Worm (Caenorhabditis elegans) whole organism, L4 larva: ENCODE data around the gene K08E5.5.
A peak's percentile ranks its signal among the peaks of the same experiment; 100 is the strongest.

Experiments used
- D1046.2 ChIP-seq: fragments of 200-800 bp; sonication (Bioruptor generic); IDR thresholded peaks from 2 replicates; pipeline ENCODE4 v1.3.6; 2022; ENCODE audit warnings: missing genetic modification characterization, missing compliant biosample characterization
- F44E2.7 ChIP-seq: fragments of 200-800 bp; sonication (Bioruptor generic); IDR thresholded peaks from 2 replicates; pipeline ENCODE4 v2.1.2; 2022; ENCODE audit warnings: missing genetic modification characterization, missing compliant biosample characterization
- F49E8.2 ChIP-seq: sonication (generic microtip); optimal IDR thresholded peaks from 2 replicates; lab custom pipeline; 2016; ENCODE audit warnings: missing compliant biosample characterization, mild to moderate bottlenecking, missing genetic modification characterization, borderline replicate concordance
- T20F7.1 ChIP-seq: fragments of 200-800 bp; sonication (Bioruptor generic); optimal IDR thresholded peaks from 2 replicates; lab custom pipeline; 2018; ENCODE audit warnings: mild to moderate bottlenecking, missing genetic modification characterization, missing compliant biosample characterization
- T26A8.4 ChIP-seq: fragments of 200-800 bp; sonication (Bioruptor generic); IDR thresholded peaks from 2 replicates; pipeline ENCODE4 v1.3.6; 2022; ENCODE audit warnings: missing genetic modification characterization, missing compliant biosample characterization
- Y48G9A.11 ChIP-seq: fragments of 200-800 bp; sonication (Bioruptor generic); IDR thresholded peaks from 2 replicates; pipeline ENCODE4 v1.3.6; 2022; ENCODE audit warnings: missing genetic modification reagents, missing genetic modification characterization, missing compliant biosample characterization
- Y75B8A.6 ChIP-seq: fragments of 200-800 bp; sonication (Bioruptor generic); IDR thresholded peaks from 2 replicates; pipeline ENCODE4 v1.3.6; 2022; ENCODE audit warnings: missing genetic modification reagents, missing genetic modification characterization, missing compliant biosample characterization
- ZK337.2 ChIP-seq: fragments of 200-800 bp; sonication (Bioruptor generic); IDR thresholded peaks from 2 replicates; pipeline ENCODE4 v1.3.6; 2022; ENCODE audit warnings: missing genetic modification reagents, missing genetic modification characterization, missing compliant biosample characterization
- ZK546.5 ChIP-seq, 2 experiments: sonication (generic microtip); optimal IDR thresholded peaks; 2 replicates each; lab custom pipeline; 2017; ENCODE audit warnings: missing biosample characterization in 2 of 2, missing genetic modification characterization in 2 of 2
- arid-1 ChIP-seq: fragments of 200-800 bp; sonication (Bioruptor generic); conservative IDR thresholded peaks from 2 replicates; pipeline ENCODE4 v1.3.6; 2022; ENCODE audit warnings: missing genetic modification reagents, missing genetic modification characterization, missing compliant biosample characterization
- ceh-32 ChIP-seq: sonication (generic microtip); optimal IDR thresholded peaks from 2 replicates; lab custom pipeline; 2016; ENCODE audit warnings: mild to moderate bottlenecking, missing genetic modification characterization, missing compliant biosample characterization; ENCODE audit not compliant: poor library complexity
- cey-2 ChIP-seq: sonication (generic microtip); optimal IDR thresholded peaks from 3 replicates; lab custom pipeline; 2017; ENCODE audit warnings: missing genetic modification characterization, mild to moderate bottlenecking, missing compliant biosample characterization, antibody characterized with exemption, borderline replicate concordance; ENCODE audit not compliant: insufficient read depth
- daf-12 ChIP-seq: fragments of 150-350 bp; optimal IDR thresholded peaks from 2 replicates; lab custom pipeline; 2014; ENCODE audit warnings: missing biosample characterization, missing genetic modification reagents, missing genetic modification characterization
- daf-16 ChIP-seq, 3 experiments: sonication (generic microtip); optimal IDR thresholded peaks; 2 replicates each; lab custom pipeline; 2016 to 2017; ENCODE audit warnings: missing genetic modification characterization in 3 of 3, missing genetic modification reagents in 3 of 3, mild to moderate bottlenecking in 2 of 3, missing compliant biosample characterization in 2 of 3, missing biosample characterization in 1 of 3, moderate library complexity in 1 of 3
- dmd-6 ChIP-seq: fragments of 200-800 bp; sonication (Bioruptor generic); IDR thresholded peaks from 2 replicates; pipeline ENCODE4 v1.3.6; 2022; ENCODE audit warnings: missing genetic modification reagents, missing genetic modification characterization, missing compliant biosample characterization
- dmd-8 ChIP-seq: fragments of 200-800 bp; sonication (Bioruptor generic); IDR thresholded peaks from 2 replicates; pipeline ENCODE4 v1.3.6; 2022; ENCODE audit warnings: missing genetic modification characterization, missing compliant biosample characterization
- dpl-1 ChIP-seq: fragments of 150-350 bp; optimal IDR thresholded peaks from 2 replicates; lab custom pipeline; 2014; ENCODE audit warnings: missing biosample characterization, missing genetic modification reagents, missing genetic modification characterization
- dve-1 ChIP-seq: sonication (generic microtip); optimal IDR thresholded peaks from 2 replicates; lab custom pipeline; 2017; ENCODE audit warnings: antibody characterized with exemption, mild to moderate bottlenecking, missing genetic modification characterization, missing compliant biosample characterization; ENCODE audit not compliant: insufficient read depth
- egl-43 ChIP-seq: fragments of 200-800 bp; sonication (Bioruptor generic); IDR thresholded peaks from 2 replicates; pipeline ENCODE4 v1.3.6; 2022; ENCODE audit warnings: missing genetic modification reagents, missing genetic modification characterization, missing compliant biosample characterization
- hlh-11 ChIP-seq: fragments of 200-800 bp; sonication (Bioruptor generic); optimal IDR thresholded peaks from 2 replicates; lab custom pipeline; 2018; ENCODE audit warnings: mild to moderate bottlenecking, missing genetic modification characterization, missing compliant biosample characterization
- hmg-1.1 ChIP-seq: fragments of 200-800 bp; sonication (Bioruptor generic); IDR thresholded peaks from 2 replicates; pipeline ENCODE4 v1.3.6; 2022; ENCODE audit warnings: missing genetic modification reagents, missing genetic modification characterization, missing compliant biosample characterization
- lin-29 ChIP-seq: fragments of 200-800 bp; sonication (Bioruptor generic); IDR thresholded peaks from 2 replicates; pipeline ENCODE4 v1.3.6; 2022; ENCODE audit warnings: missing genetic modification reagents, missing genetic modification characterization, missing compliant biosample characterization
- lin-38 ChIP-seq: fragments of 200-800 bp; sonication (Bioruptor generic); IDR thresholded peaks from 2 replicates; pipeline ENCODE4 v1.3.6; 2022; ENCODE audit warnings: missing genetic modification reagents, missing genetic modification characterization, missing compliant biosample characterization
- lin-39 ChIP-seq: fragments of 150-350 bp; optimal IDR thresholded peaks from 2 replicates; lab custom pipeline; 2014; ENCODE audit warnings: missing biosample characterization, missing genetic modification reagents, missing genetic modification characterization
- madf-5 ChIP-seq, 2 experiments: fragments of 200-800 bp; sonication (Bioruptor generic); IDR thresholded peaks; 2 replicates each; pipeline ENCODE4 v1.3.6; 2022; ENCODE audit warnings: missing compliant biosample characterization in 2 of 2, missing genetic modification characterization in 2 of 2
- madf-9 ChIP-seq: fragments of 200-800 bp; sonication (Bioruptor generic); conservative IDR thresholded peaks from 2 replicates; pipeline ENCODE4 v1.3.6; 2022; ENCODE audit warnings: missing genetic modification reagents, missing genetic modification characterization, missing compliant biosample characterization
- mdt-29 ChIP-seq: fragments of 200-800 bp; sonication (Bioruptor generic); IDR thresholded peaks from 2 replicates; pipeline ENCODE4 v1.3.6; 2022; ENCODE audit warnings: missing genetic modification reagents, missing genetic modification characterization, missing compliant biosample characterization
- nhr-102 ChIP-seq: sonication (generic microtip); optimal IDR thresholded peaks from 2 replicates; lab custom pipeline; 2016; ENCODE audit warnings: mild to moderate bottlenecking, missing genetic modification characterization, moderate library complexity, missing compliant biosample characterization
- nhr-25 ChIP-seq: sonication (generic microtip); optimal IDR thresholded peaks from 2 replicates; lab custom pipeline; 2017; ENCODE audit warnings: missing genetic modification characterization, mild to moderate bottlenecking, missing compliant biosample characterization, antibody characterized with exemption, moderate library complexity, borderline replicate concordance; ENCODE audit not compliant: insufficient read depth
- nhr-77 ChIP-seq: fragments of 150-350 bp; optimal IDR thresholded peaks from 2 replicates; lab custom pipeline; 2014; ENCODE audit warnings: missing biosample characterization, missing genetic modification characterization
- php-3 ChIP-seq: fragments of 200-800 bp; sonication (Bioruptor generic); IDR thresholded peaks from 2 replicates; pipeline ENCODE4 v1.3.6; 2022; ENCODE audit warnings: missing genetic modification reagents, missing genetic modification characterization, missing compliant biosample characterization
- unc-39 ChIP-seq: sonication (generic microtip); optimal IDR thresholded peaks from 2 replicates; lab custom pipeline; 2017; ENCODE audit warnings: missing biosample characterization, missing genetic modification characterization
- zag-1 ChIP-seq: fragments of 150-350 bp; optimal IDR thresholded peaks from 2 replicates; lab custom pipeline; 2014; ENCODE audit warnings: missing biosample characterization, missing genetic modification characterization
- zfp-2 ChIP-seq: sonication (generic microtip); optimal IDR thresholded peaks from 2 replicates; lab custom pipeline; 2016; ENCODE audit warnings: mild to moderate bottlenecking, missing genetic modification characterization, missing compliant biosample characterization
- ztf-11 ChIP-seq: fragments of 150-350 bp; optimal IDR thresholded peaks from 2 replicates; lab custom pipeline; 2014; ENCODE audit warnings: missing biosample characterization, missing genetic modification characterization
- ztf-7 ChIP-seq: fragments of 150-350 bp; optimal IDR thresholded peaks from 2 replicates; lab custom pipeline; 2014; ENCODE audit warnings: missing biosample characterization, missing genetic modification characterization

Gene K08E5.5

DNA sequence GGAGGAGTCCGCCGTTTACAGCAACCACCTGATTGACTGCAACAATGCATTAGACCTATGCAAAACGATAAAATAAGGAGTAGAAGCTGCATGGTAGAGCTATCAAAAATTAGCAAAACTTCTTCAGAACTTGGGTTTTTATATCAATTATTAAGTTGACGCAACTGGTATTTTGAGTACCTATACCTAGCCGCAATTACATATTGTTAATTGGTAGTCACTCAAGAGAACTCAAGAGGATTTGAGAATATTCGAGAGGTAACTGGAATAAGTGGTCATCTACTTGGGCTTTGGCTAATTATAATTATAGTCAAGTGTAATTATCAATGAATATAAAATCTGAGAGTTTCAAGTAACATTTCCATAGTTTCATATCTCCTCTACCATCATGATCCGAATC lies 41.0 kb upstream of the K08E5.5 start, which contains the start of the genes T20G5.13 and T20G5.12:
TSS of gene T20G5.13 (minus strand) at position 101 of the 400 bp plus-strand sequence.
TSS of gene T20G5.12 (plus strand) at position 370 of the 400 bp plus-strand sequence.
- no peak for TF ChIP-seq madf-9 (GFP tag; lab: Robert Waterston, UW)
- no peak for TF ChIP-seq dmd-8 (GFP tag; lab: Robert Waterston, UW)
- TF ChIP-seq ceh-32: no peak
- TF ChIP-seq T20F7.1 (GFP tag; lab: Kevin White, UChicago): no peak
- no peak for TF ChIP-seq nhr-102 (tag; lab: Kevin White, UChicago)
- no peak for TF ChIP-seq ztf-11 (tag; lab: Kevin White, UChicago)
- TF ChIP-seq cey-2 (tag; lab: Kevin White, UChicago): no peak
- no peak for TF ChIP-seq madf-5 (GFP tag; IDR thresholded peaks at IDR 0.05; lab: Robert Waterston, UW)
- no peak for TF ChIP-seq F49E8.2 (tag; lab: Kevin White, UChicago)
- no peak for TF ChIP-seq T26A8.4 (GFP tag; lab: Robert Waterston, UW)
- TF ChIP-seq unc-39 (tag; lab: Kevin White, UChicago): no peak
- no peak for TF ChIP-seq daf-12 (tag; lab: Kevin White, UChicago)
- TF ChIP-seq egl-43 (GFP tag; lab: Robert Waterston, UW): no peak
- TF ChIP-seq php-3 (GFP tag; lab: Robert Waterston, UW): no peak
- TF ChIP-seq lin-29 (GFP tag; lab: Robert Waterston, UW): no peak
- TF ChIP-seq dpl-1: no peak
- TF ChIP-seq Y75B8A.6: no peak
- no peak for TF ChIP-seq zfp-2
- TF ChIP-seq ZK546.5 (tag; optimal IDR thresholded peaks at IDR 0.05; lab: Kevin White, UChicago): no peak
- no peak for TF ChIP-seq ztf-7 (tag; lab: Kevin White, UChicago)

- TF ChIP-seq F44E2.7: no peak
- TF ChIP-seq zag-1 (tag; lab: Kevin White, UChicago): no peak
- no peak for TF ChIP-seq nhr-77 (tag; lab: Kevin White, UChicago)
- no peak for TF ChIP-seq madf-5 (GFP tag; IDR thresholded peaks at IDR 0.05; lab: Robert Waterston, UW)
- TF ChIP-seq D1046.2 (GFP tag; lab: Robert Waterston, UW): no peak
- TF ChIP-seq mdt-29: no peak
- TF ChIP-seq lin-39 (tag; lab: Kevin White, UChicago): no peak
- no peak for TF ChIP-seq madf-9 (GFP tag; lab: Robert Waterston, UW)
- no peak for TF ChIP-seq daf-16 (GFP tag; optimal IDR thresholded peaks at IDR 0.05; lab: Kevin White, UChicago)
- no peak for TF ChIP-seq daf-16 (tag; optimal IDR thresholded peaks at IDR 0.05; lab: Kevin White, UChicago)
- TF ChIP-seq hmg-1.1: no peak
- TF ChIP-seq lin-38 (GFP tag; lab: Robert Waterston, UW): no peak
- no peak for TF ChIP-seq hlh-11 (tag; lab: Kevin White, UChicago)
- TF ChIP-seq Y48G9A.11: no peak
- TF ChIP-seq T20F7.1 (GFP tag; lab: Kevin White, UChicago): no peak
- no peak for TF ChIP-seq T26A8.4 (GFP tag; lab: Robert Waterston, UW)
- no peak for TF ChIP-seq arid-1
- TF ChIP-seq, all 104 proteins: peak for 0
Measured at ce11 chrIII:10199052-10199451, 38.8 kb upstream of the K08E5.5 start, which contains the start of gene T20G5.8. Gene T20G5.8 (plus strand): TSS chrIII:10199352.

- TF ChIP-seq nhr-25 (tag; lab: Kevin White, UChicago): no peak
Measured at ce11 chrIII:10197416-10197815, 37.1 kb upstream of the K08E5.5 start, which contains the start of gene dod-6. Gene dod-6 (plus strand): TSS chrIII:10197716.

ce11 chrIII:10196796-10197195 lies 36.5 kb upstream of the K08E5.5 start:
- TF ChIP-seq D1046.2 (GFP tag; lab: Robert Waterston, UW) (no peak), dve-1 (peak; percentile 88), nhr-102 (tag; lab: Kevin White, UChicago) (no peak), ZK337.2 (GFP tag; lab: Robert Waterston, UW) (no peak), daf-16 (GFP tag; optimal IDR thresholded peaks at IDR 0.05; lab: Kevin White, UChicago) (peak in 1 of 2 experiments; percentile 30), daf-16 (tag; optimal IDR thresholded peaks at IDR 0.05; lab: Kevin White, UChicago) (peak; percentile 100), dmd-6 (GFP tag; lab: Robert Waterston, UW) (peak; percentile 59)
- TF ChIP-seq, all 104 proteins: peak for 3
